Worm (Caenorhabditis elegans) whole organism, late embryonic: ENCODE results near the gene T16G12.4.
A peak's percentile ranks its signal among the peaks of the same experiment; 100 is the strongest.

ENCODE experiments used
- C08G9.2 ChIP-seq: sonication (generic microtip); optimal IDR thresholded peaks from 2 replicates; lab custom pipeline; 2016; ENCODE audit warnings: mild to moderate bottlenecking, missing genetic modification characterization, moderate library complexity, missing compliant biosample characterization
- C38D4.7 ChIP-seq: fragments of 200-800 bp; sonication (Bioruptor generic); optimal IDR thresholded peaks from 2 replicates; lab custom pipeline; 2018; ENCODE audit warnings: mild to moderate bottlenecking, missing genetic modification characterization, moderate library complexity, missing compliant biosample characterization
- F13H6.1 ChIP-seq: sonication (generic microtip); optimal IDR thresholded peaks from 2 replicates; lab custom pipeline; 2016; ENCODE audit warnings: missing genetic modification characterization, missing compliant biosample characterization
- Y22D7AL.16 ChIP-seq: sonication (generic microtip); optimal IDR thresholded peaks from 2 replicates; lab custom pipeline; 2016; ENCODE audit warnings: missing genetic modification characterization, missing compliant biosample characterization
- ahr-1 ChIP-seq: sonication (generic microtip); optimal IDR thresholded peaks from 2 replicates; lab custom pipeline; 2016; ENCODE audit warnings: missing genetic modification characterization, missing compliant biosample characterization
- ama-1 ChIP-seq: fragments of 150-350 bp; optimal IDR thresholded peaks from 2 replicates; lab custom pipeline; 2014
- ceh-14 ChIP-seq: sonication (generic microtip); optimal IDR thresholded peaks from 2 replicates; lab custom pipeline; 2016; ENCODE audit warnings: missing genotype, missing genetic modification characterization, missing compliant biosample characterization
- ceh-18 ChIP-seq: sonication (generic microtip); optimal IDR thresholded peaks from 2 replicates; lab custom pipeline; 2016; ENCODE audit warnings: missing genetic modification characterization, missing compliant biosample characterization
- ceh-2 ChIP-seq: sonication (generic microtip); optimal IDR thresholded peaks from 2 replicates; lab custom pipeline; 2016; ENCODE audit warnings: missing genotype, missing genetic modification characterization, missing compliant biosample characterization
- ceh-22 ChIP-seq: sonication (generic microtip); optimal IDR thresholded peaks from 2 replicates; lab custom pipeline; 2017; ENCODE audit warnings: missing biosample characterization, missing genetic modification characterization
- ceh-31 ChIP-seq: sonication (generic microtip); optimal IDR thresholded peaks from 2 replicates; lab custom pipeline; 2016; ENCODE audit warnings: missing genetic modification characterization, missing compliant biosample characterization
- ceh-45 ChIP-seq: fragments of 200-800 bp; sonication (Bioruptor generic); IDR thresholded peaks from 2 replicates; pipeline ENCODE4 v1.3.6; 2022; ENCODE audit warnings: missing genetic modification reagents, missing genetic modification characterization, missing compliant biosample characterization
- ceh-6 ChIP-seq: fragments of 200-800 bp; sonication (Bioruptor generic); optimal IDR thresholded peaks from 2 replicates; lab custom pipeline; 2018; ENCODE audit warnings: mild to moderate bottlenecking, missing genetic modification characterization, missing compliant biosample characterization
- ceh-9 ChIP-seq: sonication (generic microtip); optimal IDR thresholded peaks from 2 replicates; lab custom pipeline; 2016; ENCODE audit warnings: mild to moderate bottlenecking, missing genetic modification characterization, inconsistent platforms, missing compliant biosample characterization
- che-1 ChIP-seq: sonication (generic microtip); optimal IDR thresholded peaks from 2 replicates; lab custom pipeline; 2016; ENCODE audit warnings: mild to moderate bottlenecking, missing genetic modification characterization, missing compliant biosample characterization
- dve-1 ChIP-seq: sonication (generic microtip); optimal IDR thresholded peaks from 2 replicates; lab custom pipeline; 2017; ENCODE audit warnings: antibody characterized with exemption, mild to moderate bottlenecking, missing genetic modification characterization, missing compliant biosample characterization
- elt-2 ChIP-seq: sonication (generic microtip); optimal IDR thresholded peaks from 2 replicates; lab custom pipeline; 2016; ENCODE audit warnings: missing genetic modification reagents, missing genetic modification characterization, missing compliant biosample characterization
- ets-4 ChIP-seq: sonication (generic microtip); optimal IDR thresholded peaks from 2 replicates; lab custom pipeline; 2016; ENCODE audit warnings: missing genetic modification characterization, missing compliant biosample characterization
- eyg-1 ChIP-seq: sonication (generic microtip); optimal IDR thresholded peaks from 2 replicates; lab custom pipeline; 2016; ENCODE audit warnings: missing genotype, missing genetic modification characterization, missing compliant biosample characterization
- fax-1 ChIP-seq: sonication (generic microtip); optimal IDR thresholded peaks from 2 replicates; lab custom pipeline; 2016; ENCODE audit warnings: missing genotype, missing genetic modification characterization, missing compliant biosample characterization
- fkh-6 ChIP-seq: sonication (generic microtip); optimal IDR thresholded peaks from 2 replicates; lab custom pipeline; 2016; ENCODE audit warnings: missing genetic modification characterization, missing compliant biosample characterization
- gmeb-2 ChIP-seq: sonication (generic microtip); optimal IDR thresholded peaks from 2 replicates; lab custom pipeline; 2016; ENCODE audit warnings: missing genetic modification characterization, inconsistent platforms, missing compliant biosample characterization
- hlh-13 ChIP-seq: fragments of 200-800 bp; sonication (Bioruptor generic); optimal IDR thresholded peaks from 2 replicates; lab custom pipeline; 2018; ENCODE audit warnings: mild to moderate bottlenecking, missing genetic modification characterization, missing compliant biosample characterization
- hlh-30 ChIP-seq: sonication (generic microtip); optimal IDR thresholded peaks from 2 replicates; lab custom pipeline; 2017; ENCODE audit warnings: antibody characterized with exemption, missing genetic modification characterization, missing compliant biosample characterization; ENCODE audit not compliant: insufficient read depth
- nfya-1 ChIP-seq: sonication (generic microtip); optimal IDR thresholded peaks from 2 replicates; lab custom pipeline; 2017; ENCODE audit warnings: missing genetic modification characterization, mild to moderate bottlenecking, missing compliant biosample characterization, antibody characterized with exemption, moderate library complexity
- nhr-11 ChIP-seq: fragments of 150-350 bp; optimal IDR thresholded peaks from 2 replicates; lab custom pipeline; 2014; ENCODE audit warnings: missing biosample characterization, missing genetic modification characterization
- nhr-232 ChIP-seq: sonication (generic microtip); optimal IDR thresholded peaks from 2 replicates; lab custom pipeline; 2016; ENCODE audit warnings: missing genetic modification characterization, missing compliant biosample characterization
- npax-4 ChIP-seq: sonication (generic microtip); optimal IDR thresholded peaks from 2 replicates; lab custom pipeline; 2016; ENCODE audit warnings: missing genetic modification characterization, missing compliant biosample characterization
- pag-3 ChIP-seq: sonication (generic microtip); optimal IDR thresholded peaks from 2 replicates; lab custom pipeline; 2016; ENCODE audit warnings: missing compliant biosample characterization, missing genetic modification characterization, borderline replicate concordance
- ref-2 ChIP-seq: sonication (generic microtip); optimal IDR thresholded peaks from 2 replicates; lab custom pipeline; 2016; ENCODE audit warnings: missing genetic modification characterization, missing compliant biosample characterization
- rnt-1 ChIP-seq: sonication (generic microtip); optimal IDR thresholded peaks from 2 replicates; lab custom pipeline; 2016; ENCODE audit warnings: missing genetic modification characterization, missing compliant biosample characterization
- sdc-2 ChIP-seq: sonication (generic microtip); optimal IDR thresholded peaks from 2 replicates; lab custom pipeline; 2016; ENCODE audit warnings: missing genotype, missing genetic modification characterization, missing compliant biosample characterization
- syd-9 ChIP-seq: sonication (generic microtip); optimal IDR thresholded peaks from 2 replicates; lab custom pipeline; 2016; ENCODE audit warnings: mild to moderate bottlenecking, missing genetic modification characterization, moderate library complexity, missing compliant biosample characterization
- tbx-2 ChIP-seq: sonication (generic microtip); optimal IDR thresholded peaks from 2 replicates; lab custom pipeline; 2016; ENCODE audit warnings: missing genetic modification characterization, missing compliant biosample characterization
- tbx-7 ChIP-seq: sonication (generic microtip); optimal IDR thresholded peaks from 2 replicates; lab custom pipeline; 2016; ENCODE audit warnings: missing genotype, missing genetic modification characterization, missing compliant biosample characterization
- ttx-3 ChIP-seq: sonication (generic microtip); optimal IDR thresholded peaks from 2 replicates; lab custom pipeline; 2016; ENCODE audit warnings: missing genetic modification reagents, missing genetic modification characterization, missing compliant biosample characterization
- unc-55 ChIP-seq: sonication (generic microtip); optimal IDR thresholded peaks from 2 replicates; lab custom pipeline; 2017; ENCODE audit warnings: missing biosample characterization, missing genetic modification reagents, missing genetic modification characterization
- unc-86 ChIP-seq: sonication (generic microtip); optimal IDR thresholded peaks from 2 replicates; lab custom pipeline; 2016; ENCODE audit warnings: missing genetic modification characterization, missing compliant biosample characterization
- ztf-16 ChIP-seq: sonication (generic microtip); optimal IDR thresholded peaks from 2 replicates; lab custom pipeline; 2017; ENCODE audit warnings: missing genetic modification characterization, missing compliant biosample characterization

Gene T16G12.4

DNA sequence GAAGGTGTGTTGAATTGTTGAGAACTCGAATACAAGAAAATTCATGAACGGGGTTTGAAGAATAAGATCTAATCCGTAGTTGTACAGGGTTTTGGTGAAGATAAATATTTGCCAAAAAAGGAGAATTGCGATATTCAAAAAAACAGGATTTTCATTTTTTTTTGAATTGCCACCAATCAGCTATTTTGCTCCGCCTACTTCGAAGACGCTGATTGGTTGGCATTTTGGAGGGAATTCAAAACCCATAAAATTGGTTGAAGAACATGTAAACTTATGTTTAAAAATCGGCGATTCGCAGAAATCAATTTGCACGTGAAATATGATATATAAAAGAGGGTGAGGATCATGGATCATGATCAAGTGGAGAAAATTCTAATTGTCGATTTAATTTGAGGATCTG, 18.4 kb downstream of the T16G12.4 start:
- TF ChIP-seq ttx-3 (no peak), nfya-1 (tag; lab: Kevin White, UChicago) (peak; percentile 87)

DNA sequence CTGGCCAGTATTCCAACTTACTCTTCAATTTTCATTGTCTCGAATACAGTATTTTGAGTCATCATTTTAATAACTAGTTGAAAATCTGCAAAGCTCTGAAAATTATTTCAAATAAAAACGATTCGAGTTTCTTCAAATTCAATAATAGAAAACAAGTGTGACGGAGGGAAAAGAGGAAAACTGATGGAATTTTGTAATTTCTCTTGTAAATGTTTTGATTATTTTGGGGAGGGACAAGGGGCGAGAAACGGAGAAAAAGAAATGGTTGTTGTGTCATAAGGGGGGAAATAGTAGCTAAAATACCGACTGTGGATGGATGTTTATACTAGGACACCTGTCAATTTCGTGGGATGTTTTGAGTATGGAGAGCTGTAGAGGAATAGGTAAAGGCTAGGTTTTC, 20.5 kb downstream of the T16G12.4 start, which contains the start of gene T16G12.9:
Gene T16G12.9, minus strand, starts transcription at position 101 of the 400 bp plus-strand sequence.
- TF ChIP-seq dve-1 (tag; lab: Kevin White, UChicago) (no peak), ama-1 (lab: Kevin White, UChicago) (no peak), pag-3 (no peak), ceh-6 (GFP tag; lab: Kevin White, UChicago) (no peak), sdc-2 (tag; lab: Kevin White, UChicago) (no peak), nhr-232 (tag; lab: Kevin White, UChicago) (no peak), ets-4 (tag; lab: Kevin White, UChicago) (no peak), ceh-9 (tag; lab: Kevin White, UChicago) (no peak), ttx-3 (no peak), eyg-1 (tag; lab: Kevin White, UChicago) (no peak), nfya-1 (tag; lab: Kevin White, UChicago) (no peak), Y22D7AL.16 (tag; lab: Kevin White, UChicago) (no peak), elt-2 (tag; lab: Kevin White, UChicago) (no peak), tbx-7 (no peak), ztf-16 (tag; lab: Kevin White, UChicago) (no peak), C38D4.7 (GFP tag; lab: Kevin White, UChicago) (no peak), gmeb-2 (tag; lab: Kevin White, UChicago) (no peak), unc-55 (GFP tag; lab: Kevin White, UChicago) (no peak)
- TF ChIP-seq, all 69 proteins: peak for 0

DNA sequence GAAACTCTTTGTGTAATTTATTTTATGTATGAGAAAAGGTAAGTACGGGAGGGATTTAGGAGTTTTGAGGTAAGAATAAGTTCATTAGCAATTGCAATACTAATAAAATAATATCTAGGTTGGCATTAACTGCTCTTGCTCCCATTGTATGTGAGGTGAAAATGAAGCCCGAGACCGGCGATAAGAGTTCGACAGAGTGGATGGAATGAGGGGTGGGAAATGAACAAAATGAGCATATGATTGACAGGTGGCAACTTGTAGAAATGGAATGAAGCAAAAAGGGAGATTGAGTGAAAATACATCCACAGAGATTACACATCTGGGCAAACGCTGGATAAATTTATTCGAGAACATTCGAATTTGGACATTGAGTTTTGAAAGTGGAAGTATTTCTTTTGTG, 21.2 kb downstream of the T16G12.4 start:
- TF ChIP-seq nhr-11 (tag; lab: Kevin White, UChicago) (no peak), rnt-1 (no peak), ahr-1 (tag; lab: Kevin White, UChicago) (no peak), tbx-7 (no peak), ceh-22 (tag; lab: Kevin White, UChicago) (no peak), C38D4.7 (GFP tag; lab: Kevin White, UChicago) (no peak), fax-1 (tag; lab: Kevin White, UChicago) (no peak), syd-9 (no peak), ztf-16 (tag; lab: Kevin White, UChicago) (no peak), F13H6.1 (tag; lab: Kevin White, UChicago) (no peak), gmeb-2 (tag; lab: Kevin White, UChicago) (no peak), nhr-232 (tag; lab: Kevin White, UChicago) (no peak), eyg-1 (tag; lab: Kevin White, UChicago) (no peak), hlh-13 (GFP tag; lab: Kevin White, UChicago) (no peak), hlh-30 (tag; lab: Kevin White, UChicago) (no peak), ceh-31 (tag; lab: Kevin White, UChicago) (no peak), che-1 (tag; lab: Kevin White, UChicago) (no peak)

ce11 chrIII:10083242-10083641, 25.6 kb downstream of the T16G12.4 start, which contains the start of gene T16H12.3:
TSS of gene T16H12.3 (minus strand) at chrIII:10083292.
- TF ChIP-seq nhr-11 (tag; lab: Kevin White, UChicago) (no peak), C08G9.2 (tag; lab: Kevin White, UChicago) (no peak), rnt-1 (no peak), npax-4 (no peak)

DNA sequence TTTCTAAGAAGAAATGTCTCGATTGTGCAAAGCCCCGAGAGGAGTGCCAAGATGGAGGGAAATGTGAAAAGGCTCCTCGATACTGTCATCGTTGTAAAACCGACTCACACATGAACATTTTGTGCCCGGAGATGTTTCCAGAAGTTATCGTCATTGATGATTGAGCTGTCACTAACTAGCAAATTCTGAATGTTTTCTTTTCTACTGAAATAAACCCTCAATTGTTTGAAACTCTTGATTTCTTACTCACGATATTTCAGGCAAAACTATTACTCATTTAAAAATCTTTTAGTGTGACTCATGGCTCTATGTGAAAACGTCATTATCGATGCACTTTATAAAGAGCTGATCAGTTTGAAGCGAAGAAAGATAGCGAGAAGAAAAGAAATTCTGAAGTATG, 27.5 kb downstream of the T16G12.4 start, which contains the start of gene T16H12.13:
Gene T16H12.13, plus strand, starts transcription at position 301 of the 400 bp plus-strand sequence.
- TF ChIP-seq unc-86 (tag; lab: Kevin White, UChicago) (no peak), ceh-2 (no peak), tbx-2 (tag; lab: Kevin White, UChicago) (no peak), ceh-18 (no peak), ceh-14 (tag; lab: Kevin White, UChicago) (no peak), ref-2 (no peak), ceh-45 (no peak), ttx-3 (no peak), fkh-6 (tag; lab: Kevin White, UChicago) (no peak)
